Worm (Caenorhabditis elegans): Measurements from ENCODE around the gene gst-33.

gst-33 gene

ce11 chrV:3484702-3485101 is 16.3 kb upstream of the gst-33 start, which contains the start of gene srbc-33:
Gene srbc-33, minus strand, starts transcription at chrV:3484802.
- TF ChIP-seq F57C9.4 (tag; optimal IDR thresholded peaks at IDR 0.05), result no peak
- TF ChIP-seq nhr-179 (tag; optimal IDR thresholded peaks at IDR 0.05), result no peak
- no peak for TF ChIP-seq ztf-25 (GFP tag; IDR thresholded peaks at IDR 0.05)
- no peak for TF ChIP-seq F39B2.1 (GFP tag; IDR thresholded peaks at IDR 0.05)
- no peak for TF ChIP-seq B0261.1 (tag; optimal IDR thresholded peaks at IDR 0.05)
- TF ChIP-seq Y53F4B.3 (GFP tag; IDR thresholded peaks at IDR 0.05), result no peak
- no peak for TF ChIP-seq ztf-26 (tag; optimal IDR thresholded peaks at IDR 0.05)
- no peak for TF ChIP-seq lin-35 (GFP tag; optimal IDR thresholded peaks at IDR 0.05)
- no peak for TF ChIP-seq hmg-1.2 (GFP tag; IDR thresholded peaks at IDR 0.05)
- TF ChIP-seq akir-1 (GFP tag; optimal IDR thresholded peaks at IDR 0.05), result no peak
- TF ChIP-seq snpc-1.1 (tag; optimal IDR thresholded peaks at IDR 0.05; ENCODE audit: insufficient read depth), result no peak
- TF ChIP-seq cebp-2 (GFP tag; IDR thresholded peaks at IDR 0.05), result no peak
- TF ChIP-seq bed-1 (GFP tag; IDR thresholded peaks at IDR 0.05), result no peak
- no peak for TF ChIP-seq sdz-38 (tag; optimal IDR thresholded peaks at IDR 0.05)
- no peak for TF ChIP-seq rpc-1 (optimal IDR thresholded peaks at IDR 0.05)
- no peak for TF ChIP-seq rpc-1 (tag; optimal IDR thresholded peaks at IDR 0.05)

ce11 chrV:3482550-3483002 is 14.2 kb upstream of the gst-33 start, which contains the start of gene lys-7:
Gene lys-7, minus strand, starts transcription at chrV:3482600.
- TF ChIP-seq rcor-1 (GFP tag; IDR thresholded peaks at IDR 0.05) (no peak), repo-1 (tag; optimal IDR thresholded peaks at IDR 0.05) (no peak), sptf-2 (GFP tag; optimal IDR thresholded peaks at IDR 0.05) (no peak), dpl-1 (GFP tag; optimal IDR thresholded peaks at IDR 0.05) (no peak), ccch-3 (GFP tag; optimal IDR thresholded peaks at IDR 0.05) (no peak), B0261.1 (tag; optimal IDR thresholded peaks at IDR 0.05) (no peak), ZK185.1 (tag; optimal IDR thresholded peaks at IDR 0.05; ENCODE audit: poor library complexity, severe bottlenecking) (no peak), Y53G8AR.9 (GFP tag; conservative IDR thresholded peaks at IDR 0.05) (no peak), aptf-3 (GFP tag; IDR thresholded peaks at IDR 0.05) (no peak), tbp1 (GFP tag; optimal IDR thresholded peaks at IDR 0.05) (no peak), ceh-27 (GFP tag; optimal IDR thresholded peaks at IDR 0.05) (no peak), ztf-3 (GFP tag; optimal IDR thresholded peaks at IDR 0.05) (no peak), Y95B8A.8 (GFP tag; IDR thresholded peaks at IDR 0.05) (no peak), C17E4.6 (GFP tag; IDR thresholded peaks at IDR 0.05) (no peak), pha-4 (tag; optimal IDR thresholded peaks at IDR 0.05) (no peak)

- TF ChIP-seq atf-7 (tag; optimal IDR thresholded peaks at IDR 0.05) (no peak), F22D6.2 (tag; optimal IDR thresholded peaks at IDR 0.05) (no peak), somi-1 (GFP tag; optimal IDR thresholded peaks at IDR 0.05) (no peak), hsf-1 (GFP tag; IDR thresholded peaks at IDR 0.05) (no peak), ama-1 (optimal IDR thresholded peaks at IDR 0.05) (no peak), ama-1 (GFP tag; optimal IDR thresholded peaks at IDR 0.05) (no peak), F33H1.4 (GFP tag; IDR thresholded peaks at IDR 0.05) (no peak)
These were observed 12.0 kb upstream of the gst-33 start, which contains the start of gene srbc-30 for ce11 chrV:3480346-3480745. Gene srbc-30, minus strand, starts transcription at chrV:3480446.

DNA sequence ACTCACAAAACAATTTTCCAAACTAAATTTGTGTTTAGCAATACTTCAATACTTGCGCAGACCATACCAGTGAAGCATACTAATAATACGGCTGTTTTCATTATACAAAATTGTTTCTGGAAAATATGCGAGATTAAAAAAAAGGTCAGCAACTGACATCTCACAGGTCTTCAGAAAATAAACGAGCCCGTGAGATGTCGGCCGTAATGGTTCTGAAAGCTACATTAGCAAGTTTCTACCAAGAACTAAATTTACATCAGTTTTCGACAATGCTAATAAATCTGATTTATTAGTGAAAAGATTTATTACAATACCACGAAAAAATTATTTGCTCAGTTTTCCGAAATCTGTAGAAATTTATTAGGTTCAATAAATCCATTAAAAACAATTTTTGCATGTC is 9.1 kb upstream of the gst-33 start, which contains the start of gene srbc-31:
TSS of gene srbc-31 (minus strand) at position 101 of the 400 bp plus-strand sequence.
- TF ChIP-seq Y79H2A.3 (GFP tag; conservative IDR thresholded peaks at IDR 0.05) (no peak), F33H1.4 (GFP tag; IDR thresholded peaks at IDR 0.05) (no peak), T07F8.4 (tag; optimal IDR thresholded peaks at IDR 0.05) (no peak), F23B12.7 (tag; optimal IDR thresholded peaks at IDR 0.05; ENCODE audit: insufficient read depth) (no peak)

Data from whole organism, young adult.